Fruit fly (Drosophila melanogaster) whole organism, embryonic: ENCODE results near the gene CG15333.

ENCODE experiments used
- Atf3 ChIP-seq: fragments of 200-800 bp; sonication (Bioruptor generic); optimal IDR thresholded peaks from 3 replicates; lab custom pipeline; 2016; ENCODE audit warnings: missing biosample characterization, missing genetic modification characterization
- B-H1 ChIP-seq: fragments of 200-800 bp; sonication (Bioruptor generic); IDR thresholded peaks from 3 replicates; pipeline ENCODE4 v1.3.6; 2022; ENCODE audit warnings: missing biosample characterization, missing genetic modification characterization
- B-H2 ChIP-seq: fragments of 200-800 bp; sonication (Bioruptor generic); optimal IDR thresholded peaks from 2 replicates; lab custom pipeline; 2018; ENCODE audit warnings: missing biosample characterization, mild to moderate bottlenecking, missing genetic modification characterization
- CG10267 ChIP-seq: fragments of 200-800 bp; sonication (Bioruptor generic); optimal IDR thresholded peaks from 2 replicates; lab custom pipeline; 2018; ENCODE audit warnings: missing biosample characterization, mild to moderate bottlenecking, missing genetic modification characterization, moderate library complexity
- CG10979 ChIP-seq: fragments of 200-800 bp; sonication (Bioruptor generic); optimal IDR thresholded peaks from 2 replicates; lab custom pipeline; 2018; ENCODE audit warnings: missing biosample characterization, mild to moderate bottlenecking, missing genetic modification characterization, moderate library complexity
- CG11398 ChIP-seq: fragments of 200-800 bp; sonication (Bioruptor generic); optimal IDR thresholded peaks from 2 replicates; lab custom pipeline; 2016; ENCODE audit warnings: missing biosample characterization, missing genetic modification characterization
- CG12219 ChIP-seq: fragments of 200-800 bp; sonication (Bioruptor generic); optimal IDR thresholded peaks from 3 replicates; lab custom pipeline; 2018; ENCODE audit warnings: missing biosample characterization, mild to moderate bottlenecking, missing genetic modification characterization
- CG13296 ChIP-seq: fragments of 200-800 bp; sonication (Bioruptor generic); optimal IDR thresholded peaks from 3 replicates; lab custom pipeline; 2018; ENCODE audit warnings: missing biosample characterization, mild to moderate bottlenecking, missing genetic modification characterization
- CG13624 ChIP-seq: fragments of 200-800 bp; sonication (Bioruptor generic); optimal IDR thresholded peaks from 2 replicates; lab custom pipeline; 2016; ENCODE audit warnings: missing biosample characterization, missing genetic modification characterization
- CG14667 ChIP-seq: fragments of 200-800 bp; sonication (Bioruptor generic); IDR thresholded peaks from 2 replicates; pipeline ENCODE4 v1.3.6; 2022; ENCODE audit warnings: missing biosample characterization, missing genetic modification characterization
- CG15479 ChIP-seq: fragments of 200-800 bp; sonication (Bioruptor generic); optimal IDR thresholded peaks from 3 replicates; lab custom pipeline; 2019; ENCODE audit warnings: missing biosample characterization, mild to moderate bottlenecking, missing genetic modification characterization, moderate library complexity
- CG15601 ChIP-seq: fragments of 200-800 bp; sonication (Bioruptor generic); optimal IDR thresholded peaks from 3 replicates; lab custom pipeline; 2019; ENCODE audit warnings: missing biosample characterization, mild to moderate bottlenecking, missing genetic modification characterization, moderate library complexity
- CG1603 ChIP-seq: fragments of 200-800 bp; sonication (Bioruptor generic); optimal IDR thresholded peaks from 2 replicates; lab custom pipeline; 2019; ENCODE audit warnings: missing biosample characterization, mild to moderate bottlenecking, missing genetic modification characterization, moderate library complexity
- CG16779 ChIP-seq: fragments of 200-800 bp; sonication (Bioruptor generic); IDR thresholded peaks from 2 replicates; pipeline ENCODE4 v1.3.6; 2022; ENCODE audit warnings: missing biosample characterization, missing genetic modification characterization
- CG17385 ChIP-seq: fragments of 200-800 bp; sonication (Bioruptor generic); optimal IDR thresholded peaks from 3 replicates; lab custom pipeline; 2018; ENCODE audit warnings: missing biosample characterization, mild to moderate bottlenecking, missing genetic modification characterization
- CG18599 ChIP-seq: fragments of 200-800 bp; sonication (Bioruptor generic); optimal IDR thresholded peaks from 3 replicates; lab custom pipeline; 2017; ENCODE audit warnings: missing biosample characterization, missing genetic modification characterization, mild to moderate bottlenecking, moderate library complexity, missing genetic modification reagents
- CG31365 ChIP-seq: fragments of 200-800 bp; sonication (Bioruptor generic); optimal IDR thresholded peaks from 2 replicates; lab custom pipeline; 2018; ENCODE audit warnings: missing biosample characterization, mild to moderate bottlenecking, missing genetic modification characterization
- CG3838 ChIP-seq: fragments of 200-800 bp; sonication (Bioruptor generic); optimal IDR thresholded peaks from 3 replicates; lab custom pipeline; 2016; ENCODE audit warnings: missing biosample characterization, missing genetic modification characterization
- CG8944 ChIP-seq: fragments of 200-800 bp; sonication (Bioruptor generic); optimal IDR thresholded peaks from 3 replicates; lab custom pipeline; 2016; ENCODE audit warnings: missing biosample characterization, missing genetic modification characterization
- CG9215 ChIP-seq: fragments of 200-800 bp; sonication (Bioruptor generic); IDR thresholded peaks from 2 replicates; pipeline ENCODE4 v1.3.6; 2022; ENCODE audit warnings: missing biosample characterization, missing genetic modification characterization
- CG9609 ChIP-seq: fragments of 200-800 bp; sonication (Bioruptor generic); optimal IDR thresholded peaks from 3 replicates; lab custom pipeline; 2016; ENCODE audit warnings: missing biosample characterization, missing genetic modification characterization
- CG9727 ChIP-seq: fragments of 200-800 bp; sonication (Bioruptor generic); optimal IDR thresholded peaks from 3 replicates; lab custom pipeline; 2017; ENCODE audit warnings: missing biosample characterization, mild to moderate bottlenecking, missing genetic modification characterization
- CG9876 ChIP-seq: fragments of 200-800 bp; sonication (Bioruptor generic); optimal IDR thresholded peaks from 2 replicates; lab custom pipeline; 2016; ENCODE audit warnings: missing biosample characterization, missing genetic modification characterization
- CoRest ChIP-seq: fragments of 200-800 bp; sonication (Bioruptor generic); optimal IDR thresholded peaks from 3 replicates; lab custom pipeline; 2018; ENCODE audit warnings: missing biosample characterization, mild to moderate bottlenecking, missing genetic modification characterization, moderate library complexity
- D ChIP-seq, 2 experiments: fragments of 200-800 bp in 1 of 2; fragments of >200 bp in 1 of 2; sonication (Bioruptor generic) in 1 of 2; optimal IDR thresholded peaks; 2 replicates in 1 of 2; 3 replicates in 1 of 2; lab custom pipeline; 2017; ENCODE audit warnings: mild to moderate bottlenecking in 1 of 2, missing biosample characterization in 1 of 2, missing genetic modification characterization in 1 of 2, missing genetic modification reagents in 1 of 2
- GATAe ChIP-seq: fragments of 200-800 bp; sonication (Bioruptor generic); conservative IDR thresholded peaks from 2 replicates; pipeline ENCODE4 v1.3.6; 2022; ENCODE audit warnings: missing biosample characterization, missing genetic modification characterization
- HLHmδ ChIP-seq: fragments of 200-800 bp; sonication (Bioruptor generic); optimal IDR thresholded peaks from 2 replicates; lab custom pipeline; 2018; ENCODE audit warnings: missing biosample characterization, mild to moderate bottlenecking, missing genetic modification characterization, moderate library complexity
- HmgD ChIP-seq: fragments of 200-800 bp; sonication (Bioruptor generic); optimal IDR thresholded peaks from 3 replicates; lab custom pipeline; 2016; ENCODE audit warnings: missing biosample characterization, missing genetic modification characterization
- Meics ChIP-seq: fragments of 200-800 bp; sonication (Bioruptor generic); optimal IDR thresholded peaks from 2 replicates; lab custom pipeline; 2017; ENCODE audit warnings: missing biosample characterization, mild to moderate bottlenecking, missing genetic modification characterization
- NC2α ChIP-seq: fragments of 200-800 bp; sonication (Bioruptor generic); optimal IDR thresholded peaks from 2 replicates; lab custom pipeline; 2016; ENCODE audit warnings: missing biosample characterization, missing genetic modification characterization
- Rfx ChIP-seq: fragments of 200-800 bp; sonication (Bioruptor generic); IDR thresholded peaks from 2 replicates; pipeline ENCODE4 v1.3.6; 2022; ENCODE audit warnings: missing biosample characterization, missing genetic modification characterization
- Sox100B ChIP-seq: fragments of 200-800 bp; sonication (Bioruptor generic); optimal IDR thresholded peaks from 3 replicates; lab custom pipeline; 2018; ENCODE audit warnings: missing biosample characterization, mild to moderate bottlenecking, missing genetic modification characterization
- Sry-δ ChIP-seq: fragments of 200-800 bp; sonication (Bioruptor generic); optimal IDR thresholded peaks from 2 replicates; lab custom pipeline; 2016; ENCODE audit warnings: missing biosample characterization, missing genetic modification characterization
- TFAM ChIP-seq: fragments of 200-800 bp; sonication (Bioruptor generic); optimal IDR thresholded peaks from 2 replicates; lab custom pipeline; 2017; ENCODE audit warnings: missing biosample characterization, missing genetic modification characterization, inconsistent platforms
- Trl ChIP-seq, 3 experiments: fragments of >200 bp in 2 of 3; fragments of 200-800 bp in 1 of 3; sonication (Bioruptor generic) in 1 of 3; optimal IDR thresholded peaks; 2 replicates in 1 of 3; 3 replicates in 2 of 3; lab custom pipeline; 2016 to 2017; ENCODE audit warnings: missing biosample characterization in 1 of 3, missing genetic modification characterization in 1 of 3
- bcd ChIP-seq: fragments of 200-800 bp; sonication (Bioruptor generic); optimal IDR thresholded peaks from 2 replicates; lab custom pipeline; 2017; ENCODE audit warnings: missing biosample characterization, mild to moderate bottlenecking, missing genetic modification characterization
- caup ChIP-seq: fragments of 200-800 bp; sonication (Bioruptor generic); optimal IDR thresholded peaks from 3 replicates; lab custom pipeline; 2017; ENCODE audit warnings: missing biosample characterization, mild to moderate bottlenecking, missing genetic modification characterization, moderate library complexity; ENCODE audit not compliant: severe bottlenecking
- dmrt11E ChIP-seq: fragments of 200-800 bp; sonication (Bioruptor generic); optimal IDR thresholded peaks from 3 replicates; lab custom pipeline; 2018; ENCODE audit warnings: missing biosample characterization, mild to moderate bottlenecking, missing genetic modification characterization, moderate library complexity
- dysf ChIP-seq: fragments of 200-800 bp; sonication (Bioruptor generic); IDR thresholded peaks from 3 replicates; pipeline ENCODE4 v1.3.6; 2022; ENCODE audit warnings: missing biosample characterization, missing genetic modification characterization
- esg ChIP-seq: fragments of 200-800 bp; sonication (Bioruptor generic); conservative IDR thresholded peaks from 2 replicates; pipeline ENCODE4 v1.3.6; 2022; ENCODE audit warnings: missing biosample characterization, missing genetic modification characterization
- ftz-f1 ChIP-seq: fragments of 200-800 bp; sonication (Bioruptor generic); optimal IDR thresholded peaks from 2 replicates; lab custom pipeline; 2016; ENCODE audit warnings: missing biosample characterization, missing genetic modification characterization
- gfzf ChIP-seq: fragments of 200-800 bp; sonication (Bioruptor generic); optimal IDR thresholded peaks from 2 replicates; lab custom pipeline; 2016; ENCODE audit warnings: missing biosample characterization, mild to moderate bottlenecking, missing genetic modification characterization, moderate library complexity
- lbe ChIP-seq: fragments of 200-800 bp; sonication (Bioruptor generic); optimal IDR thresholded peaks from 2 replicates; lab custom pipeline; 2016; ENCODE audit warnings: missing biosample characterization, mild to moderate bottlenecking, missing genetic modification characterization
- lola ChIP-seq, 3 experiments: fragments of >200 bp in 2 of 3; fragments of 200-800 bp in 1 of 3; sonication (Bioruptor generic) in 1 of 3; optimal IDR thresholded peaks; 2 replicates each; lab custom pipeline; 2017 to 2019; ENCODE audit warnings: missing biosample characterization in 3 of 3, missing genetic modification characterization in 3 of 3, mild to moderate bottlenecking in 1 of 3, moderate library complexity in 1 of 3
- pnt ChIP-seq: fragments of 200-800 bp; sonication (Bioruptor generic); optimal IDR thresholded peaks from 3 replicates; lab custom pipeline; 2016; ENCODE audit warnings: missing biosample characterization, missing genetic modification characterization
- sug ChIP-seq: fragments of 200-800 bp; optimal IDR thresholded peaks from 2 replicates; lab custom pipeline; 2019; ENCODE audit warnings: missing biosample characterization, mild to moderate bottlenecking, missing genetic modification characterization, moderate library complexity
- toy ChIP-seq: fragments of 200-800 bp; sonication (Bioruptor generic); IDR thresholded peaks from 2 replicates; pipeline ENCODE4 v1.3.6; 2022; ENCODE audit warnings: missing biosample characterization, missing genetic modification characterization
- unc-4 ChIP-seq: fragments of 200-800 bp; sonication (Bioruptor generic); IDR thresholded peaks from 2 replicates; pipeline ENCODE4 v1.3.6; 2022; ENCODE audit warnings: missing biosample characterization, missing genetic modification characterization; ENCODE audit not compliant: partially characterized antibody
- zfh1 ChIP-seq: fragments of 200-800 bp; sonication (Bioruptor generic); IDR thresholded peaks from 3 replicates; pipeline ENCODE4 v1.3.6; 2022; ENCODE audit warnings: missing biosample characterization, missing genetic modification characterization

CG15333 gene

dm6 chrX:7970396-7970795 lies 50.7 kb downstream of the CG15333 start (continued):
- TF ChIP-seq CG15601 (tag; lab: Kevin White, UChicago) (peak; percentile 23), B-H1 (GFP tag; lab: Robert Waterston, UW) (no peak), Atf3 (no peak), dysf (GFP tag; lab: Robert Waterston, UW) (peak; percentile 67), CG12219 (GFP tag; lab: Kevin White, UChicago) (peak; percentile 33), NC2α (no peak), HmgD (GFP tag; lab: Kevin White, UChicago) (no peak), zfh1 (peak; percentile 38; the same call in 2 of the 3 replicates), lbe (GFP tag; lab: Kevin White, UChicago) (peak; percentile 0), caup (GFP tag; lab: Kevin White, UChicago) (peak; percentile 51), CG13624 (GFP tag; lab: Kevin White, UChicago) (peak; percentile 10), lola (GFP tag; optimal IDR thresholded peaks at IDR 0.05; lab: Kevin White, UChicago) (peak in 1 of 3 experiments; percentile 33), Sry-δ (GFP tag; lab: Kevin White, UChicago) (peak; percentile 56), ftz-f1 (no peak), CG3838 (GFP tag; lab: Kevin White, UChicago) (no peak), CG18599 (GFP tag; lab: Kevin White, UChicago) (peak; percentile 79), Rfx (GFP tag; lab: Robert Waterston, UW) (peak; percentile 54), Meics (peak; percentile 62), gfzf (no peak), B-H2 (GFP tag; lab: Kevin White, UChicago) (peak; percentile 40), CG11398 (GFP tag; lab: Kevin White, UChicago) (no peak), CG9215 (GFP tag; lab: Robert Waterston, UW) (0 out of 2 replicates have a peak, but pooled peaks have one; percentile 18), bcd (GFP tag; lab: Kevin White, UChicago) (peak; percentile 51), unc-4 (peak; percentile 67; the same call in 1 of the 2 replicates), CG10267 (peak; percentile 35), CG10979 (tag; lab: Kevin White, UChicago) (peak; percentile 49), esg (GFP tag; lab: Robert Waterston, UW) (peak; percentile 32; the same call in 1 of the 2 replicates), CG17385 (GFP tag; lab: Kevin White, UChicago) (peak; percentile 47), CG8944 (GFP tag; lab: Kevin White, UChicago) (peak; percentile 6), CG13296 (peak; percentile 47), CG16779 (GFP tag; lab: Robert Waterston, UW) (no peak), pnt (GFP tag; lab: Kevin White, UChicago) (peak; percentile 9), sug (tag; lab: Kevin White, UChicago) (peak; percentile 40), Sox100B (GFP tag; lab: Kevin White, UChicago) (peak; percentile 49), Trl (optimal IDR thresholded peaks at IDR 0.05; lab: Kevin White, UChicago) (no peak), Trl (GFP tag; optimal IDR thresholded peaks at IDR 0.05; lab: Kevin White, UChicago) (no peak), CG9727 (GFP tag; lab: Kevin White, UChicago) (peak; percentile 53), TFAM (GFP tag; lab: Kevin White, UChicago) (no peak), CG1603 (tag; lab: Kevin White, UChicago) (peak; percentile 39), CG15479 (no peak), CG9609 (GFP tag; lab: Kevin White, UChicago) (no peak), D (optimal IDR thresholded peaks at IDR 0.05; lab: Kevin White, UChicago) (no peak), D (GFP tag; optimal IDR thresholded peaks at IDR 0.05; lab: Kevin White, UChicago) (peak; percentile 27), CG9876 (no peak), CoRest (tag; lab: Kevin White, UChicago) (peak; percentile 56), toy (GFP tag; lab: Robert Waterston, UW) (no peak), dmrt11E (tag; lab: Kevin White, UChicago) (peak; percentile 40), CG31365 (tag; lab: Kevin White, UChicago) (no peak), GATAe (GFP tag; lab: Robert Waterston, UW) (no peak), CG14667 (GFP tag; lab: Robert Waterston, UW) (no peak), HLHmδ (no peak)
